Worm (Caenorhabditis elegans) whole organism, late embryonic: ENCODE data around the gene AH10.2.

ENCODE experiments used
- F13H6.1 ChIP-seq: sonication (generic microtip); optimal IDR thresholded peaks from 2 replicates; lab custom pipeline; 2016; ENCODE audit warnings: missing genetic modification characterization, missing compliant biosample characterization
- ceh-6 ChIP-seq: fragments of 200-800 bp; sonication (Bioruptor generic); optimal IDR thresholded peaks from 2 replicates; lab custom pipeline; 2018; ENCODE audit warnings: mild to moderate bottlenecking, missing genetic modification characterization, missing compliant biosample characterization

- no peak for TF ChIP-seq F13H6.1 (tag; lab: Kevin White, UChicago)
- no peak for TF ChIP-seq ceh-6 (GFP tag; lab: Kevin White, UChicago)
These were observed 28.9 kb downstream of the AH10.2 start, which contains the start of the genes trm-1 and ints-2 for ce11 chrV:14185438-14185837.
